Worm (Caenorhabditis elegans) whole organism, mixed stage, embryonic: Measurements from ENCODE around the gene M04G7.5.
A peak's percentile ranks its signal among the peaks of the same experiment; 100 is the strongest.

Experiments
- M03D4.4 ChIP-seq: sonication (generic microtip); optimal IDR thresholded peaks from 2 replicates; lab custom pipeline; 2017; ENCODE audit warnings: mild to moderate bottlenecking, missing genetic modification characterization, missing compliant biosample characterization
- blmp-1 ChIP-seq: fragments of 150-350 bp; optimal IDR thresholded peaks from 2 replicates; lab custom pipeline; 2014; ENCODE audit warnings: missing biosample characterization, missing genetic modification characterization
- ceh-39 ChIP-seq: fragments of 150-350 bp; optimal IDR thresholded peaks from 2 replicates; lab custom pipeline; 2014; ENCODE audit warnings: missing biosample characterization, missing genetic modification characterization
- ceh-43 ChIP-seq: fragments of 200-800 bp; sonication (Bioruptor generic); optimal IDR thresholded peaks from 2 replicates; lab custom pipeline; 2018; ENCODE audit warnings: mild to moderate bottlenecking, missing genetic modification characterization, moderate library complexity, missing compliant biosample characterization
- ces-1 ChIP-seq: fragments of 150-350 bp; optimal IDR thresholded peaks from 2 replicates; lab custom pipeline; 2014; ENCODE audit warnings: missing biosample characterization, missing genetic modification reagents, missing genetic modification characterization
- cnd-1 ChIP-seq: fragments of 200-800 bp; sonication (Bioruptor generic); optimal IDR thresholded peaks from 2 replicates; lab custom pipeline; 2018; ENCODE audit warnings: mild to moderate bottlenecking, missing genetic modification characterization, missing compliant biosample characterization
- drap-1 ChIP-seq: fragments of 200-800 bp; sonication (Bioruptor generic); optimal IDR thresholded peaks from 3 replicates; lab custom pipeline; 2018; ENCODE audit warnings: mild to moderate bottlenecking, missing genetic modification characterization, missing compliant biosample characterization
- elt-1 ChIP-seq: sonication (generic microtip); optimal IDR thresholded peaks from 2 replicates; lab custom pipeline; 2017; ENCODE audit warnings: missing genetic modification characterization, mild to moderate bottlenecking, missing compliant biosample characterization, antibody characterized with exemption, moderate library complexity, borderline replicate concordance; ENCODE audit not compliant: insufficient read depth
- elt-3 ChIP-seq: fragments of 150-350 bp; optimal IDR thresholded peaks from 2 replicates; lab custom pipeline; 2014; ENCODE audit warnings: missing biosample characterization, missing genetic modification characterization
- flh-1 ChIP-seq: fragments of 200-800 bp; sonication (Bioruptor generic); optimal IDR thresholded peaks from 2 replicates; lab custom pipeline; 2018; ENCODE audit warnings: mild to moderate bottlenecking, missing genetic modification characterization, moderate library complexity, missing compliant biosample characterization
- ham-2 ChIP-seq: fragments of 200-800 bp; sonication (Bioruptor generic); optimal IDR thresholded peaks from 2 replicates; lab custom pipeline; 2018; ENCODE audit warnings: mild to moderate bottlenecking, missing genetic modification characterization, missing compliant biosample characterization
- hlh-1 ChIP-seq: fragments of 150-350 bp; optimal IDR thresholded peaks from 2 replicates; lab custom pipeline; 2014; ENCODE audit warnings: missing biosample characterization, missing genetic modification reagents, missing genetic modification characterization
- lin-13 ChIP-seq: fragments of 150-350 bp; optimal IDR thresholded peaks from 2 replicates; lab custom pipeline; 2014; ENCODE audit warnings: missing biosample characterization, missing genetic modification characterization
- lin-32 ChIP-seq: fragments of 200-800 bp; sonication (Bioruptor generic); optimal IDR thresholded peaks from 2 replicates; lab custom pipeline; 2018; ENCODE audit warnings: mild to moderate bottlenecking, missing genetic modification characterization, missing compliant biosample characterization
- lsy-2 ChIP-seq: fragments of 150-350 bp; optimal IDR thresholded peaks from 2 replicates; lab custom pipeline; 2014; ENCODE audit warnings: missing biosample characterization, missing genetic modification characterization
- mab-5 ChIP-seq: fragments of 150-350 bp; optimal IDR thresholded peaks from 2 replicates; lab custom pipeline; 2014; ENCODE audit warnings: missing biosample characterization, missing genetic modification characterization
- mep-1 ChIP-seq: fragments of 150-350 bp; optimal IDR thresholded peaks from 2 replicates; lab custom pipeline; 2017; ENCODE audit warnings: missing biosample characterization, missing genetic modification reagents, missing genetic modification characterization, inconsistent platforms
- mls-2 ChIP-seq: sonication (generic microtip); optimal IDR thresholded peaks from 2 replicates; lab custom pipeline; 2016; ENCODE audit warnings: mild to moderate bottlenecking, missing genetic modification characterization, moderate library complexity, missing compliant biosample characterization
- nhr-12 ChIP-seq: fragments of 150-350 bp; optimal IDR thresholded peaks from 2 replicates; lab custom pipeline; 2014; ENCODE audit warnings: missing biosample characterization, missing genetic modification characterization
- nhr-2 ChIP-seq: fragments of 150-350 bp; optimal IDR thresholded peaks from 2 replicates; lab custom pipeline; 2014; ENCODE audit warnings: missing biosample characterization, missing genetic modification characterization
- nhr-237 ChIP-seq: fragments of 150-350 bp; optimal IDR thresholded peaks from 2 replicates; lab custom pipeline; 2014; ENCODE audit warnings: missing biosample characterization, missing genetic modification characterization
- nhr-76 ChIP-seq: sonication (generic microtip); optimal IDR thresholded peaks from 2 replicates; lab custom pipeline; 2017; ENCODE audit warnings: missing biosample characterization, missing genetic modification characterization
- pha-4 ChIP-seq: fragments of 150-350 bp; optimal IDR thresholded peaks from 2 replicates; lab custom pipeline; 2018; ENCODE audit warnings: missing biosample characterization, missing genetic modification reagents, missing genetic modification characterization
- sem-2 ChIP-seq: fragments of 200-800 bp; sonication (Bioruptor generic); optimal IDR thresholded peaks from 2 replicates; lab custom pipeline; 2018; ENCODE audit warnings: mild to moderate bottlenecking, missing genetic modification characterization, missing compliant biosample characterization
- snpc-4 ChIP-seq: fragments of 150-350 bp; optimal IDR thresholded peaks from 2 replicates; lab custom pipeline; 2014; ENCODE audit warnings: missing biosample characterization, missing genetic modification characterization
- sptf-1 ChIP-seq: sonication (generic microtip); optimal IDR thresholded peaks from 2 replicates; lab custom pipeline; 2017; ENCODE audit warnings: mild to moderate bottlenecking, missing genetic modification characterization, moderate library complexity, missing compliant biosample characterization
- tbx-8 ChIP-seq: fragments of 200-800 bp; sonication (Bioruptor generic); optimal IDR thresholded peaks from 2 replicates; lab custom pipeline; 2018; ENCODE audit warnings: mild to moderate bottlenecking, missing genetic modification characterization, moderate library complexity, missing compliant biosample characterization
- unc-120 ChIP-seq: sonication (generic microtip); optimal IDR thresholded peaks from 2 replicates; lab custom pipeline; 2017; ENCODE audit warnings: missing genetic modification characterization, missing compliant biosample characterization; ENCODE audit not compliant: poor library complexity, severe bottlenecking
- unc-39 ChIP-seq: fragments of 150-350 bp; optimal IDR thresholded peaks from 2 replicates; lab custom pipeline; 2014; ENCODE audit warnings: missing biosample characterization, missing genetic modification characterization
- unc-62 ChIP-seq: fragments of 150-350 bp; optimal IDR thresholded peaks from 2 replicates; lab custom pipeline; 2014; ENCODE audit warnings: missing biosample characterization, missing genetic modification reagents, missing genetic modification characterization
- zip-8 ChIP-seq: fragments of 150-350 bp; optimal IDR thresholded peaks from 2 replicates; lab custom pipeline; 2014; ENCODE audit warnings: missing biosample characterization, missing genetic modification characterization
- ztf-11 ChIP-seq: fragments of 150-350 bp; optimal IDR thresholded peaks from 2 replicates; lab custom pipeline; 2014; ENCODE audit warnings: missing biosample characterization, missing genetic modification characterization

Gene M04G7.5

DNA sequence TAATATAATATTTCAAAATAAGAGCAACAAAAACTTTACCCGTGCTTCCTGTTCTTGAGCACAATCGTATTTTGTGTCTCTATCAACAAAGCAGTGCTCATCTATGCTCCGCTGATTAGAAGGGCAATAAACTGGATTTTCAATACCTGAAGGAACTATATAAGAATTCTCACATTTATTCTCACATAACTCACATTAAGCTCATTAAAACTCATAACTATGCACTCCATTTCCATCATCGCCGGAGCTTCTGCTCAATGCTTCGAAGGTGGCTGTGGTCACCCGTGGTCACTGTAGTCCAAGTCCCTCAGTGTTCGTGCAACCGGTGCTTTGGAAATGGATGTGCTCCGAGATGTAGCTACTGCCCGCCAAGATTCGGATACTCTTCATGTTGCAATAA lies at the start of gene M04G7.5, which contains the start of gene Y66H1A.8:
Gene M04G7.5 (plus strand): TSS at position 258 of the 400 bp plus-strand sequence.
Gene Y66H1A.8 (minus strand): TSS at position 101 of the 400 bp plus-strand sequence.
- no peak for TF ChIP-seq lin-32
- no peak for TF ChIP-seq cnd-1 (tag; lab: Kevin White, UChicago)
- no peak for TF ChIP-seq nhr-12 (tag; lab: Kevin White, UChicago)
- TF ChIP-seq hlh-1 (tag; lab: Kevin White, UChicago) = no peak
- no peak for TF ChIP-seq mab-5 (tag; lab: Kevin White, UChicago)
- TF ChIP-seq nhr-76 (tag; lab: Kevin White, UChicago) = no peak
- no peak for TF ChIP-seq unc-39 (tag; lab: Kevin White, UChicago)
- TF ChIP-seq ceh-43 (GFP tag; lab: Kevin White, UChicago) = no peak
- no peak for TF ChIP-seq flh-1 (GFP tag; lab: Kevin White, UChicago)
- TF ChIP-seq drap-1 (GFP tag; lab: Kevin White, UChicago) = no peak
- TF ChIP-seq ces-1 = no peak
- TF ChIP-seq ceh-39 (tag; lab: Kevin White, UChicago) = no peak
- TF ChIP-seq tbx-8 (GFP tag; lab: Kevin White, UChicago) = no peak
- TF ChIP-seq nhr-2 = no peak
- no peak for TF ChIP-seq nhr-237 (tag; lab: Kevin White, UChicago)
- TF ChIP-seq elt-1 = no peak
- no peak for TF ChIP-seq sem-2 (GFP tag; lab: Kevin White, UChicago)
- no peak for TF ChIP-seq blmp-1 (tag; lab: Kevin White, UChicago)

DNA sequence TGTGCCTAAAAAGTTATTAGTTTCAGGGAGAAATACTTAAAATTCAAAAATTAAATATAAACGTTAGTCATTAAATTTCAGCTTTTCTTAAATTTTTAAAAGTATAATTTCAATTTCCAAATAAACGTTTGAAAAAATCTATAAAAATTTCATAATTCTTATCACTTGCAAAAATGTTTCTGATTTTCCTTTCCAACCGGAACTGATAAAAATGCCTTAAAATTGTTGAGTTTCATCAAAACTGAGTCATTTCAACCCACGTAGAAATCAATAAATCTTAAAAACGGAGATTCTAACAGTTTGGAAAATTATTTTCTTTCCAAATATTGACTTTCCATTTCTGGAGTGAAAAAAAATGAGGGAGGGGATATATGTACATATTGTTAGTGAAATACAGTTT lies 46.0 kb upstream of the M04G7.5 start:
- no peak for TF ChIP-seq flh-1 (GFP tag; lab: Kevin White, UChicago)
- TF ChIP-seq nhr-12 (tag; lab: Kevin White, UChicago) = no peak
- TF ChIP-seq lin-13 (tag; lab: Kevin White, UChicago) = no peak
- TF ChIP-seq ceh-39 (tag; lab: Kevin White, UChicago) = no peak
- TF ChIP-seq nhr-76 (tag; lab: Kevin White, UChicago) = no peak
- TF ChIP-seq nhr-2 = no peak
- TF ChIP-seq zip-8 = no peak
- no peak for TF ChIP-seq nhr-237 (tag; lab: Kevin White, UChicago)

DNA sequence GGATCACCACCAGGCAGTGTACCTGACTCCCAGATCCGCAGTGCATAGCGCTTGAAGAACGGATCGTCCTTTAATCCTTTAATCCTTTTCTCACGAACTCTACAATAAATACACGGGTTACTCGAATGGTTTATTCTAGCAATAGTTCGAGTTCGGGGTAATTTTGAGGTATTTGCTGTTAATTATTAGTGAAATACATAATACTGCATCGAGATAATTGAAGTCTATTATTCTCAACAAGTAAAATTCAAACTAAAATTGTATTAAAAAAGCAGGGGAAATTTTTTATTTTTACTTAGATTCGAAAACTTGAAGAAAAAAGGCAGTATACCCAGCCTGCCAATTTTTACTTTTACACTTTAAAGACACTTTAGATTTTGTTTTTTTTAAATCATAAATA lies 44.9 kb upstream of the M04G7.5 start, which contains the start of gene kgb-1:
Gene kgb-1 (minus strand): TSS at position 101 of the 400 bp plus-strand sequence.
- TF ChIP-seq zip-8 (no peak), ces-1 (no peak), flh-1 (GFP tag; lab: Kevin White, UChicago) (no peak), ztf-11 (tag; lab: Kevin White, UChicago) (no peak), mep-1 (tag; lab: Kevin White, UChicago) (no peak), pha-4 (no peak), drap-1 (GFP tag; lab: Kevin White, UChicago) (no peak), nhr-76 (tag; lab: Kevin White, UChicago) (no peak), nhr-12 (tag; lab: Kevin White, UChicago) (no peak), mls-2 (tag; lab: Kevin White, UChicago) (no peak), ceh-39 (tag; lab: Kevin White, UChicago) (no peak), cnd-1 (tag; lab: Kevin White, UChicago) (no peak), tbx-8 (GFP tag; lab: Kevin White, UChicago) (no peak), blmp-1 (tag; lab: Kevin White, UChicago) (no peak), elt-3 (tag; lab: Kevin White, UChicago) (no peak), lsy-2 (tag; lab: Kevin White, UChicago) (no peak), unc-62 (GFP tag; lab: Kevin White, UChicago) (no peak), nhr-2 (no peak), hlh-1 (tag; lab: Kevin White, UChicago) (no peak)

DNA sequence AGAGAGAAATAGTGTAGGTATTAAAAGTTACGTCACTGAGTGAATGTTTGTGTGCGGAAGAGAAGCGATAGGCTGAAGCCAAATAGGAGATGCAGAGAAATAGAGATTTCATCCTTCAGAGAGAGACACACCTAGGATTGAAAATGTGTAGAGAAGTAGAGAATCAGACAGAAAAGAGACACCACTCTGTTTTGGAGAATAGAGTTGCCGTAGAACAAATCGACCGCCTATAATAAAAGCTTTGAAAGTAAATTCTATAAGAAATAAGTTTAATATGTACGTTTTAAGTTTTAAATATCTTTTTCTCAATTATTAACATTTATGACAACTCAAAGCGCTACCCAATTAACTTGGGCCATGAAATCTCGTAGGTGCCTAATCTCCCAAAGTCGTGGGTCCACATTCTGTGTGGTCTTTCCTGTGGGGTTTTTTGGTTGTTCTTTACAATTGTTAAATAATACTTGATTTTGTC lies 44.4 kb upstream of the M04G7.5 start, which contains the start of gene T07A9.12:
Gene T07A9.12 (plus strand): TSS at position 448 of the 472 bp plus-strand sequence.
- TF ChIP-seq sptf-1 (peak; percentile 63), zip-8 (peak; percentile 26), mep-1 (tag; lab: Kevin White, UChicago) (peak; percentile 46), nhr-76 (tag; lab: Kevin White, UChicago) (no peak), mls-2 (tag; lab: Kevin White, UChicago) (peak; percentile 9), tbx-8 (GFP tag; lab: Kevin White, UChicago) (no peak), nhr-2 (peak; percentile 41), snpc-4 (tag; lab: Kevin White, UChicago) (no peak), pha-4 (peak; percentile 74), ces-1 (peak; percentile 43), unc-62 (GFP tag; lab: Kevin White, UChicago) (peak; percentile 54), nhr-237 (tag; lab: Kevin White, UChicago) (peak; percentile 63), ham-2 (GFP tag; lab: Kevin White, UChicago) (peak; percentile 84), lsy-2 (tag; lab: Kevin White, UChicago) (peak; percentile 34), M03D4.4 (tag; lab: Kevin White, UChicago) (peak; percentile 28), unc-120 (tag; lab: Kevin White, UChicago) (peak; percentile 71)
- TF ChIP-seq, all 35 proteins: peak for 13
